ENCODE assay signal across 1 fruit fly cellular context in genomic region chrX:11792415-11793328, dm6.
TF ChIP-seq lines count a peak whose summit lies in the region.

TSS of gene CkIIbeta (plus strand) at chrX:11792533.

TF ChIP-seq in whole organism, embryonic, 481 proteins besides CTCF, POLR2A, EP300 and RAD21 (continued from another document and continues in another):
- peak; percentile 44 for TF ChIP-seq CG12155 (GFP tag; optimal IDR thresholded peaks at IDR 0.05; lab: Kevin White, UChicago)
- peak; percentile 61 for TF ChIP-seq exex (tag; optimal IDR thresholded peaks at IDR 0.05; lab: Kevin White, UChicago)
- TF ChIP-seq Nf-YC (tag; optimal IDR thresholded peaks at IDR 0.05; lab: Kevin White, UChicago): peak; percentile 42
- TF ChIP-seq Dfd (GFP tag; optimal IDR thresholded peaks at IDR 0.05; lab: Kevin White, UChicago): no peak
- TF ChIP-seq mirr (GFP tag; optimal IDR thresholded peaks at IDR 0.05; lab: Kevin White, UChicago): no peak
- TF ChIP-seq zen2 (GFP tag; IDR thresholded peaks at IDR 0.05; lab: Robert Waterston, UW; ENCODE audit: partially characterized antibody): peak; percentile 90; the same call in 2 of the 3 replicates
- TF ChIP-seq HLHmδ (GFP tag; optimal IDR thresholded peaks at IDR 0.05; lab: Kevin White, UChicago): no peak
- TF ChIP-seq CG14050 (GFP tag; IDR thresholded peaks at IDR 0.05; lab: Robert Waterston, UW): no peak
- no peak; the same call in 1 of the 2 replicates for TF ChIP-seq Ptx1 (GFP tag; IDR thresholded peaks at IDR 0.05; lab: Robert Waterston, UW)
- TF ChIP-seq kni (GFP tag; optimal IDR thresholded peaks at IDR 0.05; lab: Kevin White, UChicago): no peak
- peak; percentile 36; the same call in 1 of the 2 replicates for TF ChIP-seq CG32532 (GFP tag; IDR thresholded peaks at IDR 0.05; lab: Robert Waterston, UW)
- TF ChIP-seq CG3995 (GFP tag; optimal IDR thresholded peaks at IDR 0.05; lab: Kevin White, UChicago): peak; percentile 64
- peak; percentile 92 for TF ChIP-seq grn (GFP tag; optimal IDR thresholded peaks at IDR 0.05; lab: Kevin White, UChicago)
- TF ChIP-seq ranshi (GFP tag; IDR thresholded peaks at IDR 0.05; lab: Robert Waterston, UW): 0 out of 2 replicates have a peak, but pooled peaks have one; percentile 49
- TF ChIP-seq nom (GFP tag; optimal IDR thresholded peaks at IDR 0.05; lab: Kevin White, UChicago): peak; percentile 19
- no peak for TF ChIP-seq MTF-1 (GFP tag; optimal IDR thresholded peaks at IDR 0.05; lab: Kevin White, UChicago; ENCODE audit: borderline replicate concordance)
- peak; percentile 20 for TF ChIP-seq maf-S (GFP tag; optimal IDR thresholded peaks at IDR 0.05; lab: Kevin White, UChicago)
- TF ChIP-seq CG2875 (GFP tag; optimal IDR thresholded peaks at IDR 0.05; lab: Kevin White, UChicago): no peak
- no peak for TF ChIP-seq Ravus (GFP tag; IDR thresholded peaks at IDR 0.05; lab: Robert Waterston, UW)
- peak; percentile 67 for TF ChIP-seq YL-1 (GFP tag; optimal IDR thresholded peaks at IDR 0.05; lab: Kevin White, UChicago)
- no peak for TF ChIP-seq Gsc (GFP tag; IDR thresholded peaks at IDR 0.05; lab: Robert Waterston, UW)
- TF ChIP-seq Scr (GFP tag; IDR thresholded peaks at IDR 0.05; lab: Robert Waterston, UW; ENCODE audit: partially characterized antibody): peak; percentile 95
- no peak for TF ChIP-seq CG2202 (tag; optimal IDR thresholded peaks at IDR 0.05; lab: Kevin White, UChicago)
- no peak for TF ChIP-seq CG10274 (GFP tag; optimal IDR thresholded peaks at IDR 0.05; lab: Kevin White, UChicago)
- peak; percentile 46 for TF ChIP-seq slou (GFP tag; optimal IDR thresholded peaks at IDR 0.05; lab: Kevin White, UChicago)
- 0 out of 2 replicates have a peak, but pooled peaks have one; percentile 33 for TF ChIP-seq CG10366 (GFP tag; IDR thresholded peaks at IDR 0.05; lab: Robert Waterston, UW)
- no peak for TF ChIP-seq CG12071 (GFP tag; optimal IDR thresholded peaks at IDR 0.05; lab: Kevin White, UChicago)
- no peak for TF ChIP-seq Deaf1 (tag; optimal IDR thresholded peaks at IDR 0.05; lab: Kevin White, UChicago)
- peak; percentile 97 for TF ChIP-seq CG6791 (GFP tag; IDR thresholded peaks at IDR 0.05; lab: Robert Waterston, UW; ENCODE audit: partially characterized antibody)
- TF ChIP-seq Bdp1 (GFP tag; optimal IDR thresholded peaks at IDR 0.05; lab: Kevin White, UChicago): peak; percentile 21
- TF ChIP-seq CG17361 (GFP tag; IDR thresholded peaks at IDR 0.05; lab: Robert Waterston, UW): peak; percentile 57; the same call in 1 of the 3 replicates
- no peak for TF ChIP-seq schlank (tag; optimal IDR thresholded peaks at IDR 0.05; lab: Kevin White, UChicago)
- TF ChIP-seq CG2712 (tag; optimal IDR thresholded peaks at IDR 0.05; lab: Kevin White, UChicago): peak; percentile 42
- no peak for TF ChIP-seq D (optimal IDR thresholded peaks at IDR 0.05; lab: Kevin White, UChicago)
- TF ChIP-seq D (GFP tag; optimal IDR thresholded peaks at IDR 0.05; lab: Kevin White, UChicago): no peak
- no peak for TF ChIP-seq Optix (GFP tag; IDR thresholded peaks at IDR 0.05; lab: Robert Waterston, UW)
- TF ChIP-seq zen (tag; optimal IDR thresholded peaks at IDR 0.05; lab: Kevin White, UChicago): peak; percentile 73
- TF ChIP-seq CG17912 (GFP tag; optimal IDR thresholded peaks at IDR 0.05; lab: Kevin White, UChicago): no peak
- TF ChIP-seq CG1832 (GFP tag; optimal IDR thresholded peaks at IDR 0.05; lab: Kevin White, UChicago): no peak
- TF ChIP-seq Doc3 (GFP tag; IDR thresholded peaks at IDR 0.05; lab: Robert Waterston, UW; ENCODE audit: partially characterized antibody): peak; percentile 89
- peak; percentile 77 for TF ChIP-seq CG9797 (GFP tag; optimal IDR thresholded peaks at IDR 0.05; lab: Kevin White, UChicago)
- peak; percentile 95 for TF ChIP-seq hb (GFP tag; IDR thresholded peaks at IDR 0.05; lab: Robert Waterston, UW; ENCODE audit: partially characterized antibody)
- TF ChIP-seq CG15073 (GFP tag; optimal IDR thresholded peaks at IDR 0.05; lab: Kevin White, UChicago): no peak
- TF ChIP-seq Hmr (GFP tag; optimal IDR thresholded peaks at IDR 0.05; lab: Kevin White, UChicago): peak; percentile 58
- TF ChIP-seq az2 (GFP tag; optimal IDR thresholded peaks at IDR 0.05; lab: Kevin White, UChicago): peak; percentile 1
- peak; percentile 6 for TF ChIP-seq CG6765 (GFP tag; optimal IDR thresholded peaks at IDR 0.05; lab: Kevin White, UChicago)
- TF ChIP-seq dati (GFP tag; IDR thresholded peaks at IDR 0.05; lab: Robert Waterston, UW): no peak
- TF ChIP-seq tio (GFP tag; optimal IDR thresholded peaks at IDR 0.05; lab: Kevin White, UChicago): no peak
- TF ChIP-seq Hand (GFP tag; optimal IDR thresholded peaks at IDR 0.05; lab: Kevin White, UChicago): no peak
- no peak for TF ChIP-seq ro (GFP tag; IDR thresholded peaks at IDR 0.05; lab: Robert Waterston, UW)
- TF ChIP-seq CG31441 (GFP tag; IDR thresholded peaks at IDR 0.05; lab: Robert Waterston, UW): peak; percentile 41
- peak; percentile 62 for TF ChIP-seq Antp (GFP tag; optimal IDR thresholded peaks at IDR 0.05; lab: Kevin White, UChicago)
- no peak for TF ChIP-seq CG7357 (GFP tag; IDR thresholded peaks at IDR 0.05; lab: Robert Waterston, UW)
- peak; percentile 59 for TF ChIP-seq zfh1 (GFP tag; IDR thresholded peaks at IDR 0.05; lab: Robert Waterston, UW)
- TF ChIP-seq CG10321 (GFP tag; IDR thresholded peaks at IDR 0.05; lab: Robert Waterston, UW): no peak
- TF ChIP-seq bowl (GFP tag; IDR thresholded peaks at IDR 0.05; lab: Robert Waterston, UW): no peak
- TF ChIP-seq CG9932 (GFP tag; IDR thresholded peaks at IDR 0.05; lab: Robert Waterston, UW): no peak; the same call in 1 of the 2 replicates
- TF ChIP-seq CG3726 (GFP tag; IDR thresholded peaks at IDR 0.05; lab: Robert Waterston, UW): no peak
- no peak for TF ChIP-seq fru (optimal IDR thresholded peaks at IDR 0.05; lab: Kevin White, UChicago)
- no peak for TF ChIP-seq ftz-f1 (GFP tag; optimal IDR thresholded peaks at IDR 0.05; lab: Kevin White, UChicago)
- TF ChIP-seq CG14667 (GFP tag; IDR thresholded peaks at IDR 0.05; lab: Robert Waterston, UW): no peak
- peak; percentile 16 for TF ChIP-seq CG3281 (GFP tag; optimal IDR thresholded peaks at IDR 0.05; lab: Kevin White, UChicago)
- peak; percentile 27 for TF ChIP-seq CG12942 (GFP tag; optimal IDR thresholded peaks at IDR 0.05; lab: Kevin White, UChicago)
- no peak for TF ChIP-seq CG8388 (GFP tag; optimal IDR thresholded peaks at IDR 0.05; lab: Kevin White, UChicago)
- TF ChIP-seq CG13894 (tag; optimal IDR thresholded peaks at IDR 0.05; lab: Kevin White, UChicago): no peak
- TF ChIP-seq ssp (GFP tag; IDR thresholded peaks at IDR 0.05; lab: Robert Waterston, UW): no peak
- no peak for TF ChIP-seq CG6854 (GFP tag; optimal IDR thresholded peaks at IDR 0.05; lab: Kevin White, UChicago)
- no peak for TF ChIP-seq Nf-YA (GFP tag; IDR thresholded peaks at IDR 0.05; lab: Robert Waterston, UW)
- TF ChIP-seq Gug (GFP tag; IDR thresholded peaks at IDR 0.05; lab: Robert Waterston, UW): peak; percentile 58; the same call in 1 of the 4 replicates
- peak; percentile 5 for TF ChIP-seq CG1602 (GFP tag; optimal IDR thresholded peaks at IDR 0.05; lab: Kevin White, UChicago)
- TF ChIP-seq odd (GFP tag; optimal IDR thresholded peaks at IDR 0.05; lab: Kevin White, UChicago): no peak
- peak; percentile 73 for TF ChIP-seq gfzf (GFP tag; optimal IDR thresholded peaks at IDR 0.05; lab: Kevin White, UChicago)
- TF ChIP-seq btn (GFP tag; optimal IDR thresholded peaks at IDR 0.05; lab: Kevin White, UChicago): no peak
- peak; percentile 97 for TF ChIP-seq inv (GFP tag; IDR thresholded peaks at IDR 0.05; lab: Robert Waterston, UW; ENCODE audit: partially characterized antibody)
- TF ChIP-seq CG7556 (GFP tag; optimal IDR thresholded peaks at IDR 0.05; lab: Kevin White, UChicago): no peak
- no peak for TF ChIP-seq gce (GFP tag; IDR thresholded peaks at IDR 0.05; lab: Robert Waterston, UW)
- TF ChIP-seq NFAT (GFP tag; IDR thresholded peaks at IDR 0.05; lab: Robert Waterston, UW): no peak
- TF ChIP-seq CG1529 (GFP tag; optimal IDR thresholded peaks at IDR 0.05; lab: Kevin White, UChicago): no peak
- no peak for TF ChIP-seq CG18011 (GFP tag; optimal IDR thresholded peaks at IDR 0.05; lab: Kevin White, UChicago)
- TF ChIP-seq pzg (GFP tag; optimal IDR thresholded peaks at IDR 0.05; lab: Kevin White, UChicago): peak; percentile 92
- TF ChIP-seq wdn (GFP tag; IDR thresholded peaks at IDR 0.05; lab: Robert Waterston, UW): no peak
- TF ChIP-seq H2.0 (GFP tag; IDR thresholded peaks at IDR 0.05; lab: Robert Waterston, UW): no peak
- TF ChIP-seq H15 (GFP tag; IDR thresholded peaks at IDR 0.05; lab: Robert Waterston, UW): no peak; the same call in 2 of the 3 replicates
- no peak for TF ChIP-seq sima (GFP tag; optimal IDR thresholded peaks at IDR 0.05; lab: Kevin White, UChicago)
- no peak for TF ChIP-seq Nf-YB (GFP tag; optimal IDR thresholded peaks at IDR 0.05; lab: Kevin White, UChicago)
- peak; percentile 50 for TF ChIP-seq shn (GFP tag; optimal IDR thresholded peaks at IDR 0.05; lab: Kevin White, UChicago)
- peak; percentile 41 for TF ChIP-seq grau (tag; optimal IDR thresholded peaks at IDR 0.05; lab: Kevin White, UChicago)
- TF ChIP-seq CG6175 (GFP tag; IDR thresholded peaks at IDR 0.05; lab: Robert Waterston, UW): no peak
- TF ChIP-seq CG6654 (GFP tag; optimal IDR thresholded peaks at IDR 0.05; lab: Kevin White, UChicago): no peak
- TF ChIP-seq trh (GFP tag; optimal IDR thresholded peaks at IDR 0.05; lab: Kevin White, UChicago): no peak
- no peak for TF ChIP-seq ase (GFP tag; IDR thresholded peaks at IDR 0.05; lab: Robert Waterston, UW)
- TF ChIP-seq so (GFP tag; IDR thresholded peaks at IDR 0.05; lab: Robert Waterston, UW): no peak
- TF ChIP-seq CG34224 (GFP tag; IDR thresholded peaks at IDR 0.05; lab: Robert Waterston, UW; ENCODE audit: partially characterized antibody): peak; percentile 86
- peak; percentile 4 for TF ChIP-seq CG18262 (tag; optimal IDR thresholded peaks at IDR 0.05; lab: Kevin White, UChicago)
- TF ChIP-seq Fer1 (GFP tag; optimal IDR thresholded peaks at IDR 0.05; lab: Kevin White, UChicago): peak; percentile 18
- TF ChIP-seq repo (GFP tag; optimal IDR thresholded peaks at IDR 0.05; lab: Kevin White, UChicago): peak; percentile 38
- TF ChIP-seq CG32772 (GFP tag; IDR thresholded peaks at IDR 0.05; lab: Robert Waterston, UW): peak; percentile 46; the same call in 1 of the 2 replicates
- TF ChIP-seq CG7987 (GFP tag; optimal IDR thresholded peaks at IDR 0.05; lab: Kevin White, UChicago): no peak
- TF ChIP-seq wor (GFP tag; IDR thresholded peaks at IDR 0.05; lab: Robert Waterston, UW): no peak
- peak; percentile 17 for TF ChIP-seq HmgZ (tag; optimal IDR thresholded peaks at IDR 0.05; lab: Kevin White, UChicago)
- no peak for TF ChIP-seq CG5245 (GFP tag; optimal IDR thresholded peaks at IDR 0.05; lab: Kevin White, UChicago)
- no peak for TF ChIP-seq CG16863 (GFP tag; optimal IDR thresholded peaks at IDR 0.05; lab: Kevin White, UChicago)
- peak; percentile 39 for TF ChIP-seq CG18764 (GFP tag; optimal IDR thresholded peaks at IDR 0.05; lab: Kevin White, UChicago)
- peak; percentile 97 for TF ChIP-seq bbx (GFP tag; IDR thresholded peaks at IDR 0.05; lab: Robert Waterston, UW; ENCODE audit: partially characterized antibody)
- no peak for TF ChIP-seq CG15696 (tag; optimal IDR thresholded peaks at IDR 0.05; lab: Kevin White, UChicago)
- no peak for TF ChIP-seq Vsx1 (GFP tag; optimal IDR thresholded peaks at IDR 0.05; lab: Kevin White, UChicago)
- TF ChIP-seq Chrac-16 (GFP tag; optimal IDR thresholded peaks at IDR 0.05; lab: Kevin White, UChicago): peak; percentile 34
- no peak for TF ChIP-seq CG13424 (tag; optimal IDR thresholded peaks at IDR 0.05; lab: Kevin White, UChicago)
- TF ChIP-seq Blimp-1 (GFP tag; optimal IDR thresholded peaks at IDR 0.05; lab: Kevin White, UChicago): no peak
- peak; percentile 97 for TF ChIP-seq knrl (GFP tag; IDR thresholded peaks at IDR 0.05; lab: Robert Waterston, UW; ENCODE audit: partially characterized antibody)
- TF ChIP-seq CG1647 (GFP tag; optimal IDR thresholded peaks at IDR 0.05; lab: Kevin White, UChicago): no peak
- TF ChIP-seq luna (GFP tag; optimal IDR thresholded peaks at IDR 0.05; lab: Kevin White, UChicago): peak; percentile 3
- no peak for TF ChIP-seq prd (optimal IDR thresholded peaks at IDR 0.05; lab: Kevin White, UChicago)
- TF ChIP-seq prd (GFP tag; IDR thresholded peaks at IDR 0.05; lab: Robert Waterston, UW): peak; percentile 38; the same call in 1 of the 3 replicates
- peak; percentile 50 for TF ChIP-seq CG12769 (tag; optimal IDR thresholded peaks at IDR 0.05; lab: Kevin White, UChicago)
- TF ChIP-seq CG15514 (GFP tag; optimal IDR thresholded peaks at IDR 0.05; lab: Kevin White, UChicago): peak; percentile 74
- TF ChIP-seq al (GFP tag; IDR thresholded peaks at IDR 0.05; lab: Robert Waterston, UW): peak; percentile 49; the same call in 1 of the 2 replicates
- TF ChIP-seq CG9727 (GFP tag; optimal IDR thresholded peaks at IDR 0.05; lab: Kevin White, UChicago): peak; percentile 52
- peak; percentile 44 for TF ChIP-seq CG3163 (GFP tag; optimal IDR thresholded peaks at IDR 0.05; lab: Kevin White, UChicago)
- no peak for TF ChIP-seq Eip74EF (GFP tag; optimal IDR thresholded peaks at IDR 0.05; lab: Kevin White, UChicago)
- peak; percentile 39 for TF ChIP-seq Hsf (GFP tag; optimal IDR thresholded peaks at IDR 0.05; lab: Kevin White, UChicago)
- TF ChIP-seq ac (GFP tag; optimal IDR thresholded peaks at IDR 0.05; lab: Kevin White, UChicago): no peak
- no peak for TF ChIP-seq CG2199 (GFP tag; IDR thresholded peaks at IDR 0.05; lab: Robert Waterston, UW)
- peak; percentile 90 for TF ChIP-seq CG17186 (GFP tag; optimal IDR thresholded peaks at IDR 0.05; lab: Kevin White, UChicago)
- peak; percentile 36; the same call in 1 of the 2 replicates for TF ChIP-seq E2f1 (GFP tag; IDR thresholded peaks at IDR 0.05; lab: Robert Waterston, UW)
- TF ChIP-seq Hr39 (optimal IDR thresholded peaks at IDR 0.05; lab: Kevin White, UChicago): no peak
- peak; percentile 54 for TF ChIP-seq bab2 (GFP tag; optimal IDR thresholded peaks at IDR 0.05; lab: Kevin White, UChicago)
- TF ChIP-seq Stat92E (GFP tag; optimal IDR thresholded peaks at IDR 0.05; lab: Kevin White, UChicago): no peak
- peak; percentile 28 for TF ChIP-seq CHES-1-like (GFP tag; optimal IDR thresholded peaks at IDR 0.05; lab: Kevin White, UChicago)
- TF ChIP-seq Lhr (GFP tag; optimal IDR thresholded peaks at IDR 0.05; lab: Kevin White, UChicago): peak; percentile 74
- peak; percentile 90 for TF ChIP-seq tna (GFP tag; IDR thresholded peaks at IDR 0.05; lab: Robert Waterston, UW; ENCODE audit: partially characterized antibody)
- TF ChIP-seq CG4404 (GFP tag; IDR thresholded peaks at IDR 0.05; lab: Robert Waterston, UW): no peak
- no peak for TF ChIP-seq C15 (GFP tag; IDR thresholded peaks at IDR 0.05; lab: Robert Waterston, UW)
